Worm (Caenorhabditis elegans) whole organism, L4 larva: ENCODE measurements around the gene C28D4.5.

Experiments
- F26F4.8 ChIP-seq: fragments of 200-800 bp; sonication (Bioruptor generic); conservative IDR thresholded peaks from 2 replicates; pipeline ENCODE4 v1.3.6; 2022; ENCODE audit warnings: missing genetic modification characterization, missing compliant biosample characterization
- F49E8.2 ChIP-seq: sonication (generic microtip); optimal IDR thresholded peaks from 2 replicates; lab custom pipeline; 2016; ENCODE audit warnings: missing compliant biosample characterization, mild to moderate bottlenecking, missing genetic modification characterization, borderline replicate concordance
- R02D3.7 ChIP-seq: fragments of 150-350 bp; sonication (generic microtip); optimal IDR thresholded peaks from 3 replicates; lab custom pipeline; 2014; ENCODE audit warnings: missing biosample characterization, missing genetic modification characterization
- T26A8.4 ChIP-seq: fragments of 200-800 bp; sonication (Bioruptor generic); IDR thresholded peaks from 2 replicates; pipeline ENCODE4 v1.3.6; 2022; ENCODE audit warnings: missing genetic modification characterization, missing compliant biosample characterization
- Y105C5A.15 ChIP-seq: fragments of 200-800 bp; sonication (Bioruptor generic); IDR thresholded peaks from 2 replicates; pipeline ENCODE4 v1.3.6; 2022; ENCODE audit warnings: missing genetic modification characterization, missing compliant biosample characterization
- aly-2 ChIP-seq: sonication (generic microtip); optimal IDR thresholded peaks from 2 replicates; lab custom pipeline; 2018; ENCODE audit warnings: missing biosample characterization, missing genetic modification characterization
- arid-1 ChIP-seq: fragments of 200-800 bp; sonication (Bioruptor generic); conservative IDR thresholded peaks from 2 replicates; pipeline ENCODE4 v1.3.6; 2022; ENCODE audit warnings: missing genetic modification reagents, missing genetic modification characterization, missing compliant biosample characterization
- ceh-32 ChIP-seq: sonication (generic microtip); optimal IDR thresholded peaks from 2 replicates; lab custom pipeline; 2016; ENCODE audit warnings: mild to moderate bottlenecking, missing genetic modification characterization, missing compliant biosample characterization; ENCODE audit not compliant: poor library complexity
- ceh-44 ChIP-seq: fragments of 200-800 bp; sonication (Bioruptor generic); IDR thresholded peaks from 2 replicates; pipeline ENCODE4 v1.3.6; 2022; ENCODE audit warnings: missing genetic modification reagents, missing genetic modification characterization, missing compliant biosample characterization
- ceh-82 ChIP-seq: sonication (generic microtip); optimal IDR thresholded peaks from 2 replicates; lab custom pipeline; 2017; ENCODE audit warnings: missing biosample characterization, missing genetic modification characterization
- cey-2 ChIP-seq: sonication (generic microtip); optimal IDR thresholded peaks from 3 replicates; lab custom pipeline; 2017; ENCODE audit warnings: missing genetic modification characterization, mild to moderate bottlenecking, missing compliant biosample characterization, antibody characterized with exemption, borderline replicate concordance; ENCODE audit not compliant: insufficient read depth
- ctbp-1 ChIP-seq: fragments of 200-800 bp; sonication (Bioruptor generic); IDR thresholded peaks from 2 replicates; pipeline ENCODE4 v1.3.6; 2022; ENCODE audit warnings: missing genetic modification reagents, missing genetic modification characterization, missing compliant biosample characterization
- daf-8 ChIP-seq: fragments of 200-800 bp; sonication (Bioruptor generic); IDR thresholded peaks from 2 replicates; pipeline ENCODE4 v1.3.6; 2022; ENCODE audit warnings: missing genetic modification characterization, missing compliant biosample characterization
- dmd-6 ChIP-seq: fragments of 200-800 bp; sonication (Bioruptor generic); IDR thresholded peaks from 2 replicates; pipeline ENCODE4 v1.3.6; 2022; ENCODE audit warnings: missing genetic modification reagents, missing genetic modification characterization, missing compliant biosample characterization
- dpl-1 ChIP-seq: fragments of 150-350 bp; optimal IDR thresholded peaks from 2 replicates; lab custom pipeline; 2014; ENCODE audit warnings: missing biosample characterization, missing genetic modification reagents, missing genetic modification characterization
- dve-1 ChIP-seq: sonication (generic microtip); optimal IDR thresholded peaks from 2 replicates; lab custom pipeline; 2017; ENCODE audit warnings: antibody characterized with exemption, mild to moderate bottlenecking, missing genetic modification characterization, missing compliant biosample characterization; ENCODE audit not compliant: insufficient read depth
- gei-8 ChIP-seq: fragments of 200-800 bp; sonication (Bioruptor generic); optimal IDR thresholded peaks from 2 replicates; lab custom pipeline; 2018; ENCODE audit warnings: mild to moderate bottlenecking, missing genetic modification characterization, missing compliant biosample characterization
- hlh-30 ChIP-seq: sonication (generic microtip); optimal IDR thresholded peaks from 2 replicates; lab custom pipeline; 2017; ENCODE audit warnings: antibody characterized with exemption, mild to moderate bottlenecking, missing genetic modification characterization, missing compliant biosample characterization; ENCODE audit not compliant: insufficient read depth
- lin-13 ChIP-seq: fragments of 150-350 bp; optimal IDR thresholded peaks from 2 replicates; lab custom pipeline; 2014; ENCODE audit warnings: missing biosample characterization, missing genetic modification reagents, missing genetic modification characterization
- lin-29 ChIP-seq: fragments of 200-800 bp; sonication (Bioruptor generic); IDR thresholded peaks from 2 replicates; pipeline ENCODE4 v1.3.6; 2022; ENCODE audit warnings: missing genetic modification reagents, missing genetic modification characterization, missing compliant biosample characterization
- lin-38 ChIP-seq: fragments of 200-800 bp; sonication (Bioruptor generic); IDR thresholded peaks from 2 replicates; pipeline ENCODE4 v1.3.6; 2022; ENCODE audit warnings: missing genetic modification reagents, missing genetic modification characterization, missing compliant biosample characterization
- lsy-2 ChIP-seq, 2 experiments: fragments of 150-350 bp in 1 of 2; sonication (generic microtip) in 1 of 2; optimal IDR thresholded peaks; 2 replicates each; lab custom pipeline; 2014 to 2017; ENCODE audit warnings: missing biosample characterization in 2 of 2, missing genetic modification characterization in 2 of 2
- madf-9 ChIP-seq: fragments of 200-800 bp; sonication (Bioruptor generic); conservative IDR thresholded peaks from 2 replicates; pipeline ENCODE4 v1.3.6; 2022; ENCODE audit warnings: missing genetic modification reagents, missing genetic modification characterization, missing compliant biosample characterization
- mdl-1 ChIP-seq, 2 experiments: fragments of 150-350 bp in 1 of 2; sonication (generic microtip) in 1 of 2; optimal IDR thresholded peaks; 2 replicates each; lab custom pipeline; 2014 to 2017; ENCODE audit warnings: missing biosample characterization in 2 of 2, missing genetic modification characterization in 2 of 2
- mdt-29 ChIP-seq: fragments of 200-800 bp; sonication (Bioruptor generic); IDR thresholded peaks from 2 replicates; pipeline ENCODE4 v1.3.6; 2022; ENCODE audit warnings: missing genetic modification reagents, missing genetic modification characterization, missing compliant biosample characterization
- mes-2 ChIP-seq: sonication (generic microtip); optimal IDR thresholded peaks from 2 replicates; lab custom pipeline; 2016; ENCODE audit warnings: missing genotype, mild to moderate bottlenecking, missing genetic modification characterization, missing compliant biosample characterization; ENCODE audit not compliant: poor library complexity, severe bottlenecking
- mxl-2 ChIP-seq: fragments of 200-800 bp; sonication (Bioruptor generic); conservative IDR thresholded peaks from 2 replicates; pipeline ENCODE4 v1.3.6; 2022; ENCODE audit warnings: missing genetic modification reagents, missing genetic modification characterization, missing compliant biosample characterization
- mxl-3 ChIP-seq: fragments of 200-800 bp; sonication (Bioruptor generic); optimal IDR thresholded peaks from 2 replicates; lab custom pipeline; 2018; ENCODE audit warnings: mild to moderate bottlenecking, missing genetic modification characterization, missing compliant biosample characterization
- nhr-10 ChIP-seq: fragments of 150-350 bp; optimal IDR thresholded peaks from 2 replicates; lab custom pipeline; 2014; ENCODE audit warnings: missing biosample characterization, missing genetic modification characterization
- nhr-111 ChIP-seq: fragments of 200-800 bp; sonication (Bioruptor generic); optimal IDR thresholded peaks from 2 replicates; lab custom pipeline; 2018; ENCODE audit warnings: mild to moderate bottlenecking, missing genetic modification characterization, missing compliant biosample characterization
- nhr-237 ChIP-seq: sonication (generic microtip); optimal IDR thresholded peaks from 2 replicates; lab custom pipeline; 2017; ENCODE audit warnings: missing biosample characterization, missing genetic modification characterization
- nhr-25 ChIP-seq: sonication (generic microtip); optimal IDR thresholded peaks from 2 replicates; lab custom pipeline; 2017; ENCODE audit warnings: missing genetic modification characterization, mild to moderate bottlenecking, missing compliant biosample characterization, antibody characterized with exemption, moderate library complexity, borderline replicate concordance; ENCODE audit not compliant: insufficient read depth
- nhr-28 ChIP-seq: fragments of 150-350 bp; optimal IDR thresholded peaks from 2 replicates; lab custom pipeline; 2014; ENCODE audit warnings: missing biosample characterization, missing genetic modification characterization
- nhr-41 ChIP-seq: fragments of 200-800 bp; sonication (Bioruptor generic); IDR thresholded peaks from 2 replicates; pipeline ENCODE4 v1.3.6; 2022; ENCODE audit warnings: missing genetic modification reagents, missing genetic modification characterization, missing compliant biosample characterization
- nhr-42 ChIP-seq: fragments of 200-800 bp; sonication (Bioruptor generic); IDR thresholded peaks from 2 replicates; pipeline ENCODE4 v1.3.6; 2022; ENCODE audit warnings: missing genetic modification characterization, missing compliant biosample characterization
- nhr-6 ChIP-seq: fragments of 150-350 bp; optimal IDR thresholded peaks from 2 replicates; lab custom pipeline; 2014; ENCODE audit warnings: missing biosample characterization, missing genetic modification characterization
- nhr-77 ChIP-seq: fragments of 150-350 bp; optimal IDR thresholded peaks from 2 replicates; lab custom pipeline; 2014; ENCODE audit warnings: missing biosample characterization, missing genetic modification characterization
- php-3 ChIP-seq: fragments of 200-800 bp; sonication (Bioruptor generic); IDR thresholded peaks from 2 replicates; pipeline ENCODE4 v1.3.6; 2022; ENCODE audit warnings: missing genetic modification reagents, missing genetic modification characterization, missing compliant biosample characterization
- rbr-2 ChIP-seq: sonication (generic microtip); optimal IDR thresholded peaks from 2 replicates; lab custom pipeline; 2016; ENCODE audit warnings: missing genotype, missing genetic modification characterization, missing compliant biosample characterization
- sdz-12 ChIP-seq: fragments of 200-800 bp; sonication (Bioruptor generic); optimal IDR thresholded peaks from 2 replicates; lab custom pipeline; 2018; ENCODE audit warnings: mild to moderate bottlenecking, missing genetic modification characterization, missing compliant biosample characterization
- set-16 ChIP-seq: fragments of 200-800 bp; sonication (Bioruptor generic); IDR thresholded peaks from 2 replicates; pipeline ENCODE4 v1.3.6; 2022; ENCODE audit warnings: missing genetic modification reagents, missing genetic modification characterization, missing compliant biosample characterization
- skn-1 ChIP-seq: fragments of 150-350 bp; optimal IDR thresholded peaks from 2 replicates; lab custom pipeline; 2014; ENCODE audit warnings: missing biosample characterization, missing genetic modification characterization
- snpc-4 ChIP-seq: fragments of 150-350 bp; optimal IDR thresholded peaks from 2 replicates; lab custom pipeline; 2014; ENCODE audit warnings: missing biosample characterization, missing genetic modification characterization
- spr-3 ChIP-seq: fragments of 200-800 bp; sonication (Bioruptor generic); optimal IDR thresholded peaks from 2 replicates; lab custom pipeline; 2018; ENCODE audit warnings: mild to moderate bottlenecking, missing genetic modification characterization, missing compliant biosample characterization
- unc-39 ChIP-seq: sonication (generic microtip); optimal IDR thresholded peaks from 2 replicates; lab custom pipeline; 2017; ENCODE audit warnings: missing biosample characterization, missing genetic modification characterization
- zfp-2 ChIP-seq: sonication (generic microtip); optimal IDR thresholded peaks from 2 replicates; lab custom pipeline; 2016; ENCODE audit warnings: mild to moderate bottlenecking, missing genetic modification characterization, missing compliant biosample characterization
- zfp-3 ChIP-seq: fragments of 200-800 bp; sonication (Bioruptor generic); conservative IDR thresholded peaks from 2 replicates; pipeline ENCODE4 v1.3.6; 2022; ENCODE audit warnings: missing genetic modification reagents, missing genetic modification characterization, missing compliant biosample characterization
- zip-11 ChIP-seq: fragments of 200-800 bp; sonication (Bioruptor generic); IDR thresholded peaks from 2 replicates; pipeline ENCODE4 v1.3.6; 2022; ENCODE audit warnings: missing genetic modification characterization, missing compliant biosample characterization
- ztf-11 ChIP-seq: fragments of 150-350 bp; optimal IDR thresholded peaks from 2 replicates; lab custom pipeline; 2014; ENCODE audit warnings: missing biosample characterization, missing genetic modification characterization

The C28D4.5 gene

DNA sequence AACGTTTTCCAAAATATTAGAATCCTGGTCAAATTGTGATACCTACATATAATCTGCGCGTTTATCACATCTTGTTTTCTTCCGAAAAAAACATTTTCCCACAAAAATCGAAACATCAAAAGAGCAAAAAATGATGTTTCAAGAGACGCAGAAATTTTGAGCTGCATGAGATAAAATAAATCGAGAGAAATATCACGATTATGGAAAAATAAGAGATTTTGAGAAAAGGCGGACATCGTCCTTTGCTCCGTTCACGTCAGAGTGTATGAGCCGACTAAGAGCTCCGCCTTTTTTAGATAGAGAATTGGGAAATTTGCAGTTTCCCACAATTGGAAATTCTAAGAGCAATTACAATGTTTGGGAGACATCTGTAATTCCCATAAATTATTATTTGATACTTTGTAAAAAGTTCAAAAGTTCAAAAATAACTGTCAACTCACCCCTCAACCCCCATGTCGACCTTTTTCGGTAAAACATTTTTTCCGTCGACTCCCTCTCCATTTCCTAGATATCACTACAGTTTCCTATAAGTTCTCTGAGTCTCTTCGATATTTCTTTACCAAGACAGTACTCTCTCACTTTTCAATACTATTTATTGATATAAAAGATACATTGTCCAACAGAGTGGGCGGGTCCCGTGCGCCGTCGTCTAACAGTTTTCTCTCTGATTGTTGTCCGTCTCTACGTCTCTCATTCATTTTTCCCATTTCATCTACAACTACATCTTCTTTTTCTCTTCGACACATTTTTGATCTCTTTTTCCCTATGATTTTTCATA lies 10.2 kb upstream of the C28D4.5 start (continued):
- no peak for TF ChIP-seq snpc-4 (tag; lab: Kevin White, UChicago)
- TF ChIP-seq dpl-1 = no peak
- peak; percentile 71 for TF ChIP-seq dmd-6 (GFP tag; lab: Robert Waterston, UW)
- TF ChIP-seq mes-2 (tag; lab: Kevin White, UChicago) = no peak
- no peak for TF ChIP-seq nhr-42 (GFP tag; lab: Robert Waterston, UW)
- no peak for TF ChIP-seq ceh-32 (tag; lab: Kevin White, UChicago)
- peak; percentile 73 for TF ChIP-seq hlh-30
- TF ChIP-seq rbr-2 (tag; lab: Kevin White, UChicago) = no peak
- no peak for TF ChIP-seq lin-29 (GFP tag; lab: Robert Waterston, UW)
- no peak for TF ChIP-seq unc-39 (tag; lab: Kevin White, UChicago)
- peak; percentile 48 for TF ChIP-seq nhr-77 (tag; lab: Kevin White, UChicago)
- no peak for TF ChIP-seq ztf-11 (tag; lab: Kevin White, UChicago)
- TF ChIP-seq zfp-3 = no peak
- peak; percentile 6 for TF ChIP-seq cey-2 (tag; lab: Kevin White, UChicago)
- TF ChIP-seq nhr-41 (GFP tag; lab: Robert Waterston, UW) = no peak
- TF ChIP-seq aly-2 (tag; lab: Kevin White, UChicago) = no peak
- TF ChIP-seq lsy-2 (tag; optimal IDR thresholded peaks at IDR 0.05; lab: Kevin White, UChicago) = peak in 1 of 2 experiments; percentile 24
- TF ChIP-seq arid-1 (GFP tag; lab: Robert Waterston, UW) = no peak
- TF ChIP-seq spr-3 = no peak
- TF ChIP-seq ceh-82 (tag; lab: Kevin White, UChicago) = no peak
- peak; percentile 11 for TF ChIP-seq nhr-25 (tag; lab: Kevin White, UChicago)
- no peak for TF ChIP-seq nhr-6 (tag; lab: Kevin White, UChicago)
- TF ChIP-seq zfp-2 (tag; lab: Kevin White, UChicago) = no peak
- TF ChIP-seq lin-13 (GFP tag; lab: Kevin White, UChicago) = no peak
- TF ChIP-seq madf-9 (GFP tag; lab: Robert Waterston, UW) = no peak
- TF ChIP-seq ceh-44 = no peak
- TF ChIP-seq php-3 = no peak
- no peak for TF ChIP-seq F26F4.8 (GFP tag; lab: Robert Waterston, UW)
- TF ChIP-seq Y105C5A.15 (GFP tag; lab: Robert Waterston, UW) = no peak
- TF ChIP-seq zip-11 (GFP tag; lab: Robert Waterston, UW) = no peak
- no peak for TF ChIP-seq F49E8.2 (tag; lab: Kevin White, UChicago)
- TF ChIP-seq dve-1 (tag; lab: Kevin White, UChicago) = peak; percentile 89
- TF ChIP-seq gei-8 (GFP tag; lab: Kevin White, UChicago) = no peak
- no peak for TF ChIP-seq daf-8 (GFP tag; lab: Robert Waterston, UW)
- peak in 1 of 2 experiments; percentile 57 for TF ChIP-seq mdl-1 (tag; optimal IDR thresholded peaks at IDR 0.05; lab: Kevin White, UChicago)
- no peak for TF ChIP-seq mxl-2 (GFP tag; lab: Robert Waterston, UW)
- peak; percentile 94 for TF ChIP-seq nhr-28
- peak; percentile 10 for TF ChIP-seq nhr-10 (tag; lab: Kevin White, UChicago)
- 0 out of 2 replicates have a peak, but pooled peaks have one; percentile 44 for TF ChIP-seq ctbp-1 (GFP tag; lab: Robert Waterston, UW)
- no peak for TF ChIP-seq mxl-3 (GFP tag; lab: Kevin White, UChicago)
- no peak for TF ChIP-seq mdt-29 (GFP tag; lab: Robert Waterston, UW)
- TF ChIP-seq R02D3.7 = no peak
- no peak for TF ChIP-seq nhr-237
- no peak for TF ChIP-seq lin-38 (GFP tag; lab: Robert Waterston, UW)
- TF ChIP-seq skn-1 (tag; lab: Kevin White, UChicago) = no peak
- no peak for TF ChIP-seq T26A8.4 (GFP tag; lab: Robert Waterston, UW)
- TF ChIP-seq sdz-12 (GFP tag; lab: Kevin White, UChicago) = no peak
- TF ChIP-seq nhr-111 (GFP tag; lab: Kevin White, UChicago) = no peak
- TF ChIP-seq set-16 (GFP tag; lab: Robert Waterston, UW) = no peak
